Worm (Caenorhabditis elegans) whole organism, young adult: ENCODE data around the gene pho-11.
A peak's percentile ranks its signal among the peaks of the same experiment; 100 is the strongest.

Experiments used
- B0261.1 ChIP-seq: sonication (generic microtip); optimal IDR thresholded peaks from 2 replicates; lab custom pipeline; 2016; ENCODE audit warnings: mild to moderate bottlenecking, missing genetic modification characterization, moderate library complexity, missing compliant biosample characterization
- B0336.3 ChIP-seq: fragments of 200-800 bp; sonication (Bioruptor generic); IDR thresholded peaks from 2 replicates; pipeline ENCODE4 v1.3.6; 2022; ENCODE audit warnings: missing genetic modification characterization, missing compliant biosample characterization
- F33H1.4 ChIP-seq: fragments of 200-800 bp; sonication (Bioruptor generic); IDR thresholded peaks from 2 replicates; pipeline ENCODE4 v1.3.6; 2022; ENCODE audit warnings: missing genetic modification reagents, missing genetic modification characterization, missing compliant biosample characterization
- F57A8.1 ChIP-seq: fragments of 200-800 bp; sonication (Bioruptor generic); optimal IDR thresholded peaks from 2 replicates; lab custom pipeline; 2018; ENCODE audit warnings: mild to moderate bottlenecking, missing genetic modification characterization, moderate library complexity, missing compliant biosample characterization
- K12H6.12 ChIP-seq: fragments of 200-800 bp; sonication (Bioruptor generic); optimal IDR thresholded peaks from 2 replicates; lab custom pipeline; 2018; ENCODE audit warnings: mild to moderate bottlenecking, missing genetic modification characterization, missing compliant biosample characterization
- T26A5.8 ChIP-seq: sonication (generic microtip); optimal IDR thresholded peaks from 2 replicates; lab custom pipeline; 2016; ENCODE audit warnings: missing genetic modification characterization, missing compliant biosample characterization
- Y67H2A.10 ChIP-seq: fragments of 200-800 bp; sonication (Bioruptor generic); conservative IDR thresholded peaks from 2 replicates; pipeline ENCODE4 v1.3.6; 2022; ENCODE audit warnings: missing genetic modification reagents, missing genetic modification characterization, missing compliant biosample characterization
- akir-1 ChIP-seq: fragments of 200-800 bp; sonication (Bioruptor generic); optimal IDR thresholded peaks from 2 replicates; lab custom pipeline; 2018; ENCODE audit warnings: mild to moderate bottlenecking, missing genetic modification characterization, moderate library complexity, missing compliant biosample characterization
- ama-1 ChIP-seq, 3 experiments: fragments of 150-350 bp in 1 of 3; sonication (generic microtip) in 2 of 3; optimal IDR thresholded peaks; 2 replicates each; lab custom pipeline; 2014 to 2018; ENCODE audit warnings: missing biosample characterization in 2 of 3, missing genetic modification characterization in 2 of 3, missing genetic modification reagents in 2 of 3
- aptf-3 ChIP-seq: fragments of 200-800 bp; sonication (Bioruptor generic); IDR thresholded peaks from 2 replicates; pipeline ENCODE4 v1.3.6; 2022; ENCODE audit warnings: missing genetic modification characterization, missing compliant biosample characterization
- attf-5 ChIP-seq: fragments of 200-800 bp; sonication (Bioruptor generic); optimal IDR thresholded peaks from 2 replicates; lab custom pipeline; 2018; ENCODE audit warnings: mild to moderate bottlenecking, missing genetic modification characterization, missing compliant biosample characterization
- attf-6 ChIP-seq: fragments of 200-800 bp; sonication (Bioruptor generic); IDR thresholded peaks from 2 replicates; pipeline ENCODE4 v1.3.6; 2022; ENCODE audit warnings: missing genetic modification reagents, missing genetic modification characterization, missing compliant biosample characterization
- bed-2 ChIP-seq: fragments of 200-800 bp; sonication (Bioruptor generic); IDR thresholded peaks from 2 replicates; pipeline ENCODE4 v1.3.6; 2022; ENCODE audit warnings: missing genetic modification reagents, missing genetic modification characterization, missing compliant biosample characterization
- cebp-2 ChIP-seq: fragments of 200-800 bp; sonication (Bioruptor generic); IDR thresholded peaks from 2 replicates; pipeline ENCODE4 v1.3.6; 2022; ENCODE audit warnings: missing genetic modification characterization, missing compliant biosample characterization
- ceh-100 ChIP-seq: fragments of 200-800 bp; sonication (Bioruptor generic); IDR thresholded peaks from 2 replicates; pipeline ENCODE4 v1.3.6; 2022; ENCODE audit warnings: missing genetic modification reagents, missing genetic modification characterization, missing compliant biosample characterization
- ceh-27 ChIP-seq: fragments of 200-800 bp; sonication (Bioruptor generic); optimal IDR thresholded peaks from 2 replicates; lab custom pipeline; 2018; ENCODE audit warnings: mild to moderate bottlenecking, missing genetic modification characterization, moderate library complexity, missing compliant biosample characterization
- ceh-40 ChIP-seq: fragments of 200-800 bp; sonication (Bioruptor generic); IDR thresholded peaks from 2 replicates; pipeline ENCODE4 v1.3.6; 2022; ENCODE audit warnings: missing genetic modification characterization, missing compliant biosample characterization
- ceh-58 ChIP-seq: fragments of 200-800 bp; sonication (Bioruptor generic); IDR thresholded peaks from 2 replicates; pipeline ENCODE4 v1.3.6; 2022; ENCODE audit warnings: missing genetic modification characterization, missing compliant biosample characterization
- ceh-91 ChIP-seq: fragments of 200-800 bp; sonication (Bioruptor generic); IDR thresholded peaks from 2 replicates; pipeline ENCODE4 v1.3.6; 2022; ENCODE audit warnings: missing genetic modification reagents, missing genetic modification characterization, missing compliant biosample characterization
- egl-18 ChIP-seq: fragments of 200-800 bp; sonication (Bioruptor generic); IDR thresholded peaks from 2 replicates; pipeline ENCODE4 v1.3.6; 2022; ENCODE audit warnings: missing genetic modification reagents, missing genetic modification characterization, missing compliant biosample characterization
- ekl-4 ChIP-seq: fragments of 200-800 bp; sonication (Bioruptor generic); IDR thresholded peaks from 2 replicates; pipeline ENCODE4 v1.3.6; 2022; ENCODE audit warnings: missing genetic modification reagents, missing genetic modification characterization, missing compliant biosample characterization
- gei-17 ChIP-seq: fragments of 200-800 bp; sonication (Bioruptor generic); optimal IDR thresholded peaks from 2 replicates; lab custom pipeline; 2018; ENCODE audit warnings: mild to moderate bottlenecking, missing genetic modification characterization, missing compliant biosample characterization
- hmg-1.2 ChIP-seq: fragments of 200-800 bp; sonication (Bioruptor generic); IDR thresholded peaks from 2 replicates; pipeline ENCODE4 v1.3.6; 2022; ENCODE audit warnings: missing genetic modification reagents, missing genetic modification characterization, missing compliant biosample characterization
- hrde-1 ChIP-seq: sonication (generic microtip); optimal IDR thresholded peaks from 2 replicates; lab custom pipeline; 2016; ENCODE audit warnings: missing genetic modification characterization, mild to moderate bottlenecking, missing compliant biosample characterization, moderate library complexity, missing genotype, missing genetic modification reagents, borderline replicate concordance
- let-526 ChIP-seq: fragments of 200-800 bp; sonication (Bioruptor generic); IDR thresholded peaks from 2 replicates; pipeline ENCODE4 v1.3.6; 2022; ENCODE audit warnings: missing genetic modification reagents, missing genetic modification characterization, missing compliant biosample characterization
- lin-40 ChIP-seq: sonication (generic microtip); optimal IDR thresholded peaks from 2 replicates; lab custom pipeline; 2016; ENCODE audit warnings: missing genetic modification characterization, mild to moderate bottlenecking, missing compliant biosample characterization, missing genotype, missing genetic modification reagents
- lin-54 ChIP-seq: fragments of 200-800 bp; sonication (Bioruptor generic); optimal IDR thresholded peaks from 2 replicates; lab custom pipeline; 2018; ENCODE audit warnings: mild to moderate bottlenecking, missing genetic modification characterization, missing compliant biosample characterization
- lsl-1 ChIP-seq: fragments of 200-800 bp; sonication (Bioruptor generic); optimal IDR thresholded peaks from 2 replicates; lab custom pipeline; 2018; ENCODE audit warnings: mild to moderate bottlenecking, missing genetic modification characterization, moderate library complexity, missing compliant biosample characterization
- lsy-27 ChIP-seq: sonication (generic microtip); optimal IDR thresholded peaks from 2 replicates; lab custom pipeline; 2017; ENCODE audit warnings: missing genetic modification characterization, mild to moderate bottlenecking, missing compliant biosample characterization, antibody characterized with exemption, missing genotype, borderline replicate concordance; ENCODE audit not compliant: insufficient read depth
- madf-10 ChIP-seq: sonication (generic microtip); optimal IDR thresholded peaks from 2 replicates; lab custom pipeline; 2016; ENCODE audit warnings: mild to moderate bottlenecking, missing genetic modification characterization, missing compliant biosample characterization
- mel-28 ChIP-seq: sonication (generic microtip); optimal IDR thresholded peaks from 2 replicates; lab custom pipeline; 2016; ENCODE audit warnings: borderline replicate concordance, mild to moderate bottlenecking, missing genetic modification characterization, missing compliant biosample characterization
- mxl-1 ChIP-seq: sonication (generic microtip); optimal IDR thresholded peaks from 2 replicates; lab custom pipeline; 2016; ENCODE audit warnings: missing genetic modification characterization, missing compliant biosample characterization
- nfya-1 ChIP-seq: sonication (generic microtip); optimal IDR thresholded peaks from 2 replicates; lab custom pipeline; 2017; ENCODE audit warnings: antibody characterized with exemption, missing compliant biosample characterization, missing genetic modification characterization, borderline replicate concordance; ENCODE audit not compliant: insufficient read depth
- nfyb-1 ChIP-seq: fragments of 200-800 bp; sonication (Bioruptor generic); IDR thresholded peaks from 2 replicates; pipeline ENCODE4 v1.3.6; 2022; ENCODE audit warnings: missing genetic modification reagents, missing genetic modification characterization, missing compliant biosample characterization
- nhr-120 ChIP-seq: fragments of 200-800 bp; sonication (Bioruptor generic); IDR thresholded peaks from 2 replicates; pipeline ENCODE4 v1.3.6; 2022; ENCODE audit warnings: missing genetic modification characterization, missing compliant biosample characterization
- nhr-179 ChIP-seq: sonication (generic microtip); optimal IDR thresholded peaks from 2 replicates; lab custom pipeline; 2016; ENCODE audit warnings: mild to moderate bottlenecking, missing genetic modification characterization, missing compliant biosample characterization
- rec-8 ChIP-seq, 2 experiments: sonication (generic microtip); optimal IDR thresholded peaks; 2 replicates each; lab custom pipeline; 2016; ENCODE audit warnings: mild to moderate bottlenecking in 2 of 2, missing genetic modification characterization in 2 of 2, missing genetic modification reagents in 2 of 2, missing genotype in 2 of 2, missing biosample characterization in 1 of 2, missing compliant biosample characterization in 1 of 2, moderate library complexity in 1 of 2
- rpc-1 ChIP-seq, 2 experiments: fragments of 150-350 bp in 1 of 2; sonication (generic microtip) in 1 of 2; optimal IDR thresholded peaks; 2 replicates each; lab custom pipeline; 2014 to 2018; ENCODE audit warnings: missing biosample characterization in 1 of 2, missing genetic modification characterization in 1 of 2, missing genetic modification reagents in 1 of 2, missing genotype in 1 of 2
- sdz-38 ChIP-seq: sonication (generic microtip); optimal IDR thresholded peaks from 2 replicates; lab custom pipeline; 2016; ENCODE audit warnings: missing genotype, missing genetic modification characterization, missing compliant biosample characterization
- snpc-1.1 ChIP-seq: sonication (generic microtip); optimal IDR thresholded peaks from 2 replicates; lab custom pipeline; 2017; ENCODE audit warnings: missing genetic modification characterization, mild to moderate bottlenecking, missing compliant biosample characterization, antibody characterized with exemption, moderate library complexity, missing genotype, missing genetic modification reagents; ENCODE audit not compliant: insufficient read depth
- snpc-1.3 ChIP-seq: sonication (generic microtip); optimal IDR thresholded peaks from 2 replicates; lab custom pipeline; 2017; ENCODE audit warnings: missing genetic modification characterization, mild to moderate bottlenecking, missing compliant biosample characterization, antibody characterized with exemption, moderate library complexity, missing genotype, missing genetic modification reagents; ENCODE audit not compliant: insufficient read depth
- unc-130 ChIP-seq: sonication (generic microtip); optimal IDR thresholded peaks from 2 replicates; lab custom pipeline; 2016; ENCODE audit warnings: missing genetic modification reagents, missing genetic modification characterization, missing compliant biosample characterization
- ztf-3 ChIP-seq: fragments of 200-800 bp; sonication (Bioruptor generic); optimal IDR thresholded peaks from 2 replicates; lab custom pipeline; 2018; ENCODE audit warnings: mild to moderate bottlenecking, missing genetic modification characterization, missing compliant biosample characterization

pho-11 gene

ce11 chrII:9966954-9967353 is 35.3 kb downstream of the pho-11 start, which contains the start of gene dtmk-1:
Gene dtmk-1, minus strand, starts transcription at chrII:9967099.
- TF ChIP-seq F33H1.4 (GFP tag; lab: Robert Waterston, UW): no peak
- 0 out of 2 replicates have a peak, but pooled peaks have one; percentile 21 for TF ChIP-seq ekl-4
- TF ChIP-seq hmg-1.2: 0 out of 2 replicates have a peak, but pooled peaks have one; percentile 12
- no peak for TF ChIP-seq mxl-1 (tag; lab: Kevin White, UChicago)
- TF ChIP-seq ama-1 (optimal IDR thresholded peaks at IDR 0.05; lab: Kevin White, UChicago): peak; percentile 11
- TF ChIP-seq ama-1 (GFP tag; optimal IDR thresholded peaks at IDR 0.05; lab: Kevin White, UChicago): peak in 1 of 2 experiments; percentile 47
- TF ChIP-seq gei-17 (GFP tag; lab: Kevin White, UChicago): no peak
- TF ChIP-seq snpc-1.1 (tag; lab: Kevin White, UChicago): peak; percentile 17
- TF ChIP-seq F57A8.1 (GFP tag; lab: Kevin White, UChicago): no peak

DNA sequence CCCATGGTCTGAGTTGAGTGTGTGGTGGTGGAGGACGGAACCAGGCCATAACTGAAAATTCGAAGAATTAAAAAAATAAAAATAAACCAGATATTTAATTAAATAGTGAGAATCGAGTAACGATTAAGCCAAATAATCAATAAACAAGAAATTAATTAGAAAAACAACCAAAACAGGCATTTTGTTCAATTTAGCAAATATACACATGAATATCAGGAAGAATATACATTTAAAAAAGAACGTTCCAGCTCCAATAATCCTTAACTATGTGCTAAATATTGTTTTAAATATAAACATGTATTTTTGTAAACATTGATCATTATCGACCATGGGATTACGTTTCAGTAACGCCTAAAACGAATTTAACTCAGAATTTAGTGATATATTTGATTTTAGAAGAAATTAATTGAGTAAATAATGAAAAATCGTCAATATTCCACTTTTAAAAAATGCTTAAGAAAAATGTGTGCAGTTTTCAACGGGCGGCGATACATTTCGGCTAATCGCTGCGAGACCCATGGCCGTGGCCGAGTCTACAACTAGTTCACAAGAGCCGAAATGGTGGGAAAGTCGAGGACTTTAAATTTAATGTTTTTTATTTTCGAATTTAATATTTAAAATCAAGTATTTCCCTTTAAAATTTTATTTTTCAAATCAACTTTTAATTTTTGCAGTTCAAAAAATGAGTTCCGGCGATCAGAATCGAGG is 36.5 kb downstream of the pho-11 start, which contains the start of the genes R53.4 and psf-1:
TSS of gene R53.4 (minus strand) at position 51 of the 708 bp plus-strand sequence.
TSS of gene psf-1 (plus strand) at position 675 of the 708 bp plus-strand sequence.
- TF ChIP-seq ceh-40 (GFP tag; lab: Robert Waterston, UW): no peak
- no peak for TF ChIP-seq ekl-4
- TF ChIP-seq snpc-1.1 (tag; lab: Kevin White, UChicago): no peak
- TF ChIP-seq aptf-3 (GFP tag; lab: Robert Waterston, UW): no peak
- TF ChIP-seq snpc-1.3 (tag; lab: Kevin White, UChicago): peak; percentile 41
- TF ChIP-seq gei-17 (GFP tag; lab: Kevin White, UChicago): no peak
- TF ChIP-seq Y67H2A.10 (GFP tag; lab: Robert Waterston, UW): 0 out of 2 replicates have a peak, but pooled peaks have one; percentile 11
- no peak for TF ChIP-seq ceh-58 (GFP tag; lab: Robert Waterston, UW)
- TF ChIP-seq ceh-91 (GFP tag; lab: Robert Waterston, UW): peak; percentile 58
- TF ChIP-seq B0261.1: no peak
- TF ChIP-seq rec-8 (tag; optimal IDR thresholded peaks at IDR 0.05; lab: Kevin White, UChicago): no peak
- no peak for TF ChIP-seq akir-1
- TF ChIP-seq hrde-1 (tag; lab: Kevin White, UChicago): no peak
- TF ChIP-seq lsl-1 (GFP tag; lab: Kevin White, UChicago): peak; percentile 62
- no peak for TF ChIP-seq cebp-2
- no peak for TF ChIP-seq nhr-179 (tag; lab: Kevin White, UChicago)
- no peak for TF ChIP-seq lin-40 (tag; lab: Kevin White, UChicago)
- TF ChIP-seq sdz-38 (tag; lab: Kevin White, UChicago): no peak
- TF ChIP-seq egl-18 (GFP tag; lab: Robert Waterston, UW): no peak
- no peak for TF ChIP-seq K12H6.12 (tag; lab: Kevin White, UChicago)
- no peak for TF ChIP-seq ceh-100 (GFP tag; lab: Robert Waterston, UW)
- peak; percentile 47; the same call in 1 of the 2 replicates for TF ChIP-seq let-526
- TF ChIP-seq lsy-27 (tag; lab: Kevin White, UChicago): no peak
- no peak for TF ChIP-seq attf-6
- no peak for TF ChIP-seq T26A5.8 (tag; lab: Kevin White, UChicago)
- no peak for TF ChIP-seq B0336.3 (GFP tag; lab: Robert Waterston, UW)
- TF ChIP-seq ceh-27 (GFP tag; lab: Kevin White, UChicago): peak; percentile 76
- no peak for TF ChIP-seq nfya-1
- no peak for TF ChIP-seq nhr-120 (GFP tag; lab: Robert Waterston, UW)
- no peak for TF ChIP-seq ztf-3 (GFP tag; lab: Kevin White, UChicago)
- peak; percentile 4 for TF ChIP-seq madf-10
- TF ChIP-seq nfyb-1 (GFP tag; lab: Robert Waterston, UW): no peak
- TF ChIP-seq mel-28: no peak
- TF ChIP-seq unc-130 (GFP tag; lab: Kevin White, UChicago): peak; percentile 52
- no peak for TF ChIP-seq rpc-1 (optimal IDR thresholded peaks at IDR 0.05; lab: Kevin White, UChicago)
- TF ChIP-seq rpc-1 (tag; optimal IDR thresholded peaks at IDR 0.05; lab: Kevin White, UChicago): no peak
- TF ChIP-seq lin-54: peak; percentile 69
- peak; percentile 59 for TF ChIP-seq attf-5 (GFP tag; lab: Kevin White, UChicago)
- TF ChIP-seq bed-2: no peak
